Fruit fly (Drosophila melanogaster) whole organism, embryonic: Measurements from ENCODE around the gene CG7739.

Experiments
- Awh ChIP-seq: fragments of 200-800 bp; sonication (Bioruptor generic); IDR thresholded peaks from 2 replicates; pipeline ENCODE4, ENCODE4 v1.3.6; 2022; ENCODE audit warnings: missing biosample characterization, missing genetic modification characterization
- Bteb2 ChIP-seq: fragments of 200-800 bp; sonication (Bioruptor generic); optimal IDR thresholded peaks from 2 replicates; lab custom pipeline; 2016; ENCODE audit warnings: missing biosample characterization, missing genetic modification characterization
- CG10321 ChIP-seq: fragments of 200-800 bp; sonication (Bioruptor generic); IDR thresholded peaks from 2 replicates; pipeline ENCODE4 v1.3.6; 2022; ENCODE audit warnings: missing biosample characterization, missing genetic modification characterization
- CG10462 ChIP-seq: fragments of 200-800 bp; sonication (Bioruptor generic); optimal IDR thresholded peaks from 2 replicates; lab custom pipeline; 2016; ENCODE audit warnings: missing biosample characterization, missing genetic modification characterization
- CG10959 ChIP-seq: fragments of 200-800 bp; sonication (Bioruptor generic); IDR thresholded peaks from 2 replicates; pipeline ENCODE4 v1.3.6; 2022; ENCODE audit warnings: missing biosample characterization, missing genetic modification characterization
- CG11695 ChIP-seq: fragments of 200-800 bp; sonication (Bioruptor generic); IDR thresholded peaks from 3 replicates; pipeline ENCODE4 v1.3.6; 2022; ENCODE audit warnings: missing biosample characterization, missing genetic modification characterization
- CG12391 ChIP-seq: fragments of 200-800 bp; sonication (Bioruptor generic); optimal IDR thresholded peaks from 3 replicates; lab custom pipeline; 2018; ENCODE audit warnings: missing biosample characterization, mild to moderate bottlenecking, missing genetic modification characterization, moderate library complexity
- CG14441 ChIP-seq: fragments of 200-800 bp; sonication (Bioruptor generic); IDR thresholded peaks from 2 replicates; pipeline ENCODE4 v1.3.6; 2022; ENCODE audit warnings: missing biosample characterization, missing genetic modification characterization
- CG1647 ChIP-seq: fragments of 200-800 bp; sonication (Bioruptor generic); optimal IDR thresholded peaks from 3 replicates; lab custom pipeline; 2016; ENCODE audit warnings: missing biosample characterization, missing genetic modification characterization
- CG17359 ChIP-seq: fragments of 200-800 bp; sonication (Bioruptor generic); optimal IDR thresholded peaks from 3 replicates; lab custom pipeline; 2018; ENCODE audit warnings: missing biosample characterization, mild to moderate bottlenecking, missing genetic modification characterization, moderate library complexity
- CG17568 ChIP-seq: fragments of 200-800 bp; sonication (Bioruptor generic); optimal IDR thresholded peaks from 2 replicates; lab custom pipeline; 2018; ENCODE audit warnings: missing biosample characterization, mild to moderate bottlenecking, missing genetic modification characterization, moderate library complexity
- CG1792 ChIP-seq: fragments of 200-800 bp; sonication (Bioruptor generic); optimal IDR thresholded peaks from 2 replicates; lab custom pipeline; 2016; ENCODE audit warnings: missing biosample characterization, missing genetic modification characterization
- CG2199 ChIP-seq: fragments of 200-800 bp; sonication (Bioruptor generic); IDR thresholded peaks from 3 replicates; pipeline ENCODE4 v1.3.6; 2022; ENCODE audit warnings: missing biosample characterization, missing genetic modification characterization
- CG31365 ChIP-seq: fragments of 200-800 bp; sonication (Bioruptor generic); optimal IDR thresholded peaks from 2 replicates; lab custom pipeline; 2018; ENCODE audit warnings: missing biosample characterization, mild to moderate bottlenecking, missing genetic modification characterization
- CG31441 ChIP-seq: fragments of 200-800 bp; sonication (Bioruptor generic); IDR thresholded peaks from 2 replicates; pipeline ENCODE4 v1.3.6; 2022; ENCODE audit warnings: missing biosample characterization, missing genetic modification characterization
- CG42726 ChIP-seq: fragments of 200-800 bp; sonication (Bioruptor generic); IDR thresholded peaks from 2 replicates; pipeline ENCODE4 v1.3.6; 2022; ENCODE audit warnings: missing biosample characterization, missing genetic modification characterization; ENCODE audit not compliant: partially characterized antibody
- CG43689 ChIP-seq: fragments of 200-800 bp; sonication (Bioruptor generic); IDR thresholded peaks from 2 replicates; pipeline ENCODE4 v1.3.6; 2022; ENCODE audit warnings: missing biosample characterization, missing genetic modification characterization
- CG4424 ChIP-seq: fragments of 200-800 bp; sonication (Bioruptor generic); optimal IDR thresholded peaks from 3 replicates; lab custom pipeline; 2016; ENCODE audit warnings: missing biosample characterization, missing genetic modification characterization
- CG4617 ChIP-seq: fragments of 200-800 bp; sonication (Bioruptor generic); optimal IDR thresholded peaks from 3 replicates; lab custom pipeline; 2016; ENCODE audit warnings: missing biosample characterization, missing genetic modification characterization, borderline replicate concordance
- CG4820 ChIP-seq: fragments of 200-800 bp; sonication (Bioruptor generic); optimal IDR thresholded peaks from 3 replicates; lab custom pipeline; 2016; ENCODE audit warnings: missing biosample characterization, missing genetic modification characterization
- CG4854 ChIP-seq: fragments of 200-800 bp; sonication (Bioruptor generic); optimal IDR thresholded peaks from 2 replicates; lab custom pipeline; 2016; ENCODE audit warnings: missing biosample characterization, missing genetic modification characterization, inconsistent platforms
- CG6654 ChIP-seq: fragments of 200-800 bp; sonication (Bioruptor generic); optimal IDR thresholded peaks from 2 replicates; lab custom pipeline; 2017; ENCODE audit warnings: missing biosample characterization, mild to moderate bottlenecking, missing genetic modification characterization
- CG6854 ChIP-seq: fragments of 200-800 bp; sonication (Bioruptor generic); optimal IDR thresholded peaks from 3 replicates; lab custom pipeline; 2017; ENCODE audit warnings: missing biosample characterization, mild to moderate bottlenecking, missing genetic modification characterization
- CG8089 ChIP-seq: fragments of 200-800 bp; sonication (Bioruptor generic); optimal IDR thresholded peaks from 3 replicates; lab custom pipeline; 2016; ENCODE audit warnings: missing biosample characterization, missing genetic modification characterization
- CG9727 ChIP-seq: fragments of 200-800 bp; sonication (Bioruptor generic); optimal IDR thresholded peaks from 3 replicates; lab custom pipeline; 2017; ENCODE audit warnings: missing biosample characterization, mild to moderate bottlenecking, missing genetic modification characterization
- CG9797 ChIP-seq: fragments of 200-800 bp; sonication (Bioruptor generic); optimal IDR thresholded peaks from 3 replicates; lab custom pipeline; 2018; ENCODE audit warnings: missing biosample characterization, mild to moderate bottlenecking, missing genetic modification characterization
- D19A ChIP-seq: fragments of 200-800 bp; optimal IDR thresholded peaks from 3 replicates; lab custom pipeline; 2019; ENCODE audit warnings: missing biosample characterization, mild to moderate bottlenecking, missing genetic modification characterization, moderate library complexity
- Doc2 ChIP-seq: fragments of 200-800 bp; sonication (Bioruptor generic); IDR thresholded peaks from 2 replicates; pipeline ENCODE4 v1.3.6; 2022; ENCODE audit warnings: missing biosample characterization, missing genetic modification characterization
- Hey ChIP-seq: fragments of 200-800 bp; sonication (Bioruptor generic); optimal IDR thresholded peaks from 3 replicates; lab custom pipeline; 2018; ENCODE audit warnings: missing biosample characterization, mild to moderate bottlenecking, missing genetic modification characterization
- Lim3 ChIP-seq: fragments of 200-800 bp; sonication (Bioruptor generic); IDR thresholded peaks from 2 replicates; pipeline ENCODE4 v1.3.6; 2022; ENCODE audit warnings: missing biosample characterization, missing genetic modification characterization
- Optix ChIP-seq: fragments of 200-800 bp; sonication (Bioruptor generic); IDR thresholded peaks from 3 replicates; pipeline ENCODE4 v1.3.6; 2022; ENCODE audit warnings: missing biosample characterization, missing genetic modification characterization
- Scr ChIP-seq: fragments of 200-800 bp; sonication (Bioruptor generic); IDR thresholded peaks from 2 replicates; pipeline ENCODE4 v1.3.6; 2022; ENCODE audit warnings: missing biosample characterization, missing genetic modification characterization; ENCODE audit not compliant: partially characterized antibody
- Sry-δ ChIP-seq: fragments of 200-800 bp; sonication (Bioruptor generic); optimal IDR thresholded peaks from 2 replicates; lab custom pipeline; 2016; ENCODE audit warnings: missing biosample characterization, missing genetic modification characterization
- ac ChIP-seq: fragments of 200-800 bp; sonication (Bioruptor generic); optimal IDR thresholded peaks from 3 replicates; lab custom pipeline; 2017; ENCODE audit warnings: missing biosample characterization, mild to moderate bottlenecking, missing genetic modification characterization
- ap ChIP-seq: fragments of 200-800 bp; sonication (Bioruptor generic); IDR thresholded peaks from 2 replicates; pipeline ENCODE4 v1.3.6; 2022; ENCODE audit warnings: missing biosample characterization, missing genetic modification characterization
- ase ChIP-seq: fragments of 200-800 bp; sonication (Bioruptor generic); IDR thresholded peaks from 3 replicates; pipeline ENCODE4 v1.3.6; 2022; ENCODE audit warnings: missing biosample characterization, missing genetic modification characterization
- bsh ChIP-seq, 2 experiments: fragments of 200-800 bp; sonication (Bioruptor generic); optimal IDR thresholded peaks; 2 replicates each; lab custom pipeline; 2017 to 2018; ENCODE audit warnings: mild to moderate bottlenecking in 2 of 2, missing biosample characterization in 2 of 2, missing genetic modification characterization in 2 of 2, moderate library complexity in 1 of 2
- chm ChIP-seq: fragments of 200-800 bp; sonication (Bioruptor generic); IDR thresholded peaks from 2 replicates; pipeline ENCODE4 v1.3.6; 2022; ENCODE audit warnings: missing biosample characterization, missing genetic modification characterization
- dysf ChIP-seq: fragments of 200-800 bp; sonication (Bioruptor generic); IDR thresholded peaks from 3 replicates; pipeline ENCODE4 v1.3.6; 2022; ENCODE audit warnings: missing biosample characterization, missing genetic modification characterization
- ewg ChIP-seq: fragments of 200-800 bp; sonication (Bioruptor generic); optimal IDR thresholded peaks from 3 replicates; lab custom pipeline; 2017; ENCODE audit warnings: mild to moderate bottlenecking, missing biosample characterization, missing genetic modification reagents, missing genetic modification characterization
- grn ChIP-seq: fragments of 200-800 bp; sonication (Bioruptor generic); optimal IDR thresholded peaks from 3 replicates; lab custom pipeline; 2017; ENCODE audit warnings: missing biosample characterization, missing genetic modification characterization
- her ChIP-seq: fragments of 200-800 bp; sonication (Bioruptor generic); optimal IDR thresholded peaks from 2 replicates; lab custom pipeline; 2016; ENCODE audit warnings: missing biosample characterization, missing genetic modification characterization
- knrl ChIP-seq: fragments of 200-800 bp; sonication (Bioruptor generic); IDR thresholded peaks from 3 replicates; pipeline ENCODE4 v1.3.6; 2022; ENCODE audit warnings: missing biosample characterization, missing genetic modification characterization; ENCODE audit not compliant: partially characterized antibody
- odd ChIP-seq: fragments of 200-800 bp; sonication (Bioruptor generic); optimal IDR thresholded peaks from 2 replicates; lab custom pipeline; 2017; ENCODE audit warnings: missing biosample characterization, mild to moderate bottlenecking, missing genetic modification characterization
- pros ChIP-seq: fragments of 200-800 bp; sonication (Bioruptor generic); optimal IDR thresholded peaks from 3 replicates; lab custom pipeline; 2019; ENCODE audit warnings: missing biosample characterization, mild to moderate bottlenecking, missing genetic modification characterization, moderate library complexity
- seq ChIP-seq: fragments of 200-800 bp; sonication (Bioruptor generic); IDR thresholded peaks from 2 replicates; pipeline ENCODE4 v1.3.6; 2022; ENCODE audit warnings: missing biosample characterization, missing genetic modification characterization
- zen ChIP-seq: fragments of 200-800 bp; sonication (Bioruptor generic); optimal IDR thresholded peaks from 3 replicates; lab custom pipeline; 2018; ENCODE audit warnings: missing biosample characterization, mild to moderate bottlenecking, missing genetic modification characterization, moderate library complexity
- zen2 ChIP-seq: fragments of 200-800 bp; sonication (Bioruptor generic); IDR thresholded peaks from 3 replicates; pipeline ENCODE4 v1.3.6; 2022; ENCODE audit warnings: missing biosample characterization, missing genetic modification characterization; ENCODE audit not compliant: partially characterized antibody

Gene CG7739

DNA sequence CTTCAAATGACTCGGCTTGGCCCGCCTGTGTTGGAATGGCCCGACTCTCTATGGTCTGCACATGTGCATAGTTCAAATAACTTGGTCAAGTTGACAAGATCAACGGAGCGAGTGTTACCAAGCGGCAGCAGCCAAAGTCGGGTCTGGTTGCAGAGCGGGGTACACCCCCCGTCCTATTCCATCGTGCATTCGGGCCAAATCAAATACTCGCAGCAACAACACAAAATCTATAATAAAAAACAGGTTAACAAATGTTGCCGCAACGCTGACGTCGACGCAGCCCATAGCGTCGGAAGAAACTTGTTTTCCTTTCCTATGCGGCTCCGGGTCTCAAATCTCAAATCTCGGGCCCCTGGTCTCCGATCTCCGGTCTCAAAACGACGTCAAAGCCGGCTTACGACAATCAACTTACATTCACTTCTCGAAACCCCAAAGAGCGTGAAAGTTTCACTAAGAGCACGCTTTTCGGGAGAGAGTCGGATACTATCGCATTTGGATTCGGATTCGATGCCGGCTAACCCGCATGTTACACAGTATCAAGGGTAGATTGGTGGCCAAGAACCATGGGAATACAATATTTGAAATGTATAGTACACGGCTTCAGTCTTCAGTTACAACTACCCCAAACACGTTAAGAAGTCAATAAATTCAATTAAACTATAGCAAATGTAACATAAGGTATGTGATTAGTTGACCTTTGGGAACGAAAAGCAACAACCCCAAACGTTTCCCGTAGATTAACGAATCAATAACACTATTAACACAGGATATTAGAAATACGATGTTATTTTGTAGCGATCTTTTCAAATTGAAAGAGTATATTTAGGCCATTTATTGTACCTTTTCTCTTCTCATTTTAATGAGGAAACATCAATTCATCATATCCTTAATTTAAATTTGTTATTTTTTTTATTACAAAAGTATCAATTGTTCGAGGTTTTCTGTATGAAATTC is 28.3 kb downstream of the CG7739 start:
- TF ChIP-seq CG42726 (GFP tag; lab: Robert Waterston, UW) = no peak
- TF ChIP-seq CG6654 (GFP tag; lab: Kevin White, UChicago) = peak; percentile 30
- no peak; the same call in 1 of the 2 replicates for TF ChIP-seq Awh (GFP tag; lab: Robert Waterston, UW)
- TF ChIP-seq ap (GFP tag; lab: Robert Waterston, UW) = 0 out of 2 replicates have a peak, but pooled peaks have one; percentile 7
- peak; percentile 53 for TF ChIP-seq CG4424 (GFP tag; lab: Kevin White, UChicago)
- peak; percentile 61; the same call in 1 of the 2 replicates for TF ChIP-seq CG14441 (GFP tag; lab: Robert Waterston, UW)
- TF ChIP-seq CG6854 (GFP tag; lab: Kevin White, UChicago) = peak; percentile 27
- TF ChIP-seq zen2 (GFP tag; lab: Robert Waterston, UW) = no peak
- TF ChIP-seq Lim3 = no peak
- TF ChIP-seq seq (GFP tag; lab: Robert Waterston, UW) = 0 out of 2 replicates have a peak, but pooled peaks have one; percentile 16
- no peak for TF ChIP-seq CG10959 (GFP tag; lab: Robert Waterston, UW)
- TF ChIP-seq CG11695 (GFP tag; lab: Robert Waterston, UW) = peak; percentile 17; the same call in 1 of the 3 replicates
- no peak for TF ChIP-seq CG10321 (GFP tag; lab: Robert Waterston, UW)
- no peak for TF ChIP-seq Optix (GFP tag; lab: Robert Waterston, UW)
- TF ChIP-seq CG1792 (GFP tag; lab: Kevin White, UChicago) = peak; percentile 13
- TF ChIP-seq zen (tag; lab: Kevin White, UChicago) = peak; percentile 20
- peak; percentile 18 for TF ChIP-seq pros (GFP tag; lab: Kevin White, UChicago)
- TF ChIP-seq dysf = 0 out of 3 replicates have a peak, but pooled peaks have one; percentile 37
- peak; percentile 39 for TF ChIP-seq D19A (tag; lab: Kevin White, UChicago)
- no peak for TF ChIP-seq grn (GFP tag; lab: Kevin White, UChicago)
- no peak for TF ChIP-seq ac (GFP tag; lab: Kevin White, UChicago)
- no peak for TF ChIP-seq Sry-δ
- TF ChIP-seq Doc2 (GFP tag; lab: Robert Waterston, UW) = no peak
- no peak for TF ChIP-seq knrl (GFP tag; lab: Robert Waterston, UW)
- TF ChIP-seq CG8089 (GFP tag; lab: Kevin White, UChicago) = peak; percentile 2
- TF ChIP-seq chm (GFP tag; lab: Robert Waterston, UW) = no peak
- peak; percentile 40 for TF ChIP-seq CG1647
- TF ChIP-seq CG4617 (GFP tag; lab: Kevin White, UChicago) = peak; percentile 5
- TF ChIP-seq CG31365 (tag; lab: Kevin White, UChicago) = no peak
- TF ChIP-seq CG4820 (GFP tag; lab: Kevin White, UChicago) = peak; percentile 40
- peak; percentile 80 for TF ChIP-seq CG9727 (GFP tag; lab: Kevin White, UChicago)
- no peak for TF ChIP-seq CG4854
- no peak for TF ChIP-seq CG43689 (GFP tag; lab: Robert Waterston, UW)
- TF ChIP-seq Hey (tag; lab: Kevin White, UChicago) = no peak
- peak; percentile 10; the same call in 1 of the 3 replicates for TF ChIP-seq CG2199 (GFP tag; lab: Robert Waterston, UW)
- no peak for TF ChIP-seq CG9797 (GFP tag; lab: Kevin White, UChicago)
- TF ChIP-seq Bteb2 (GFP tag; lab: Kevin White, UChicago) = peak; percentile 51
- peak; percentile 69 for TF ChIP-seq CG12391 (tag; lab: Kevin White, UChicago)
- no peak for TF ChIP-seq Scr (GFP tag; lab: Robert Waterston, UW)
- no peak for TF ChIP-seq ase (GFP tag; lab: Robert Waterston, UW)
- peak; percentile 67 for TF ChIP-seq odd (GFP tag; lab: Kevin White, UChicago)
- peak; percentile 49 for TF ChIP-seq CG10462 (GFP tag; lab: Kevin White, UChicago)
- TF ChIP-seq CG17359 (tag; lab: Kevin White, UChicago) = peak; percentile 46
- TF ChIP-seq ewg (GFP tag; lab: Kevin White, UChicago) = peak; percentile 50
- TF ChIP-seq CG17568 (GFP tag; lab: Kevin White, UChicago) = no peak
- peak; percentile 59; the same call in 1 of the 2 replicates for TF ChIP-seq CG31441 (GFP tag; lab: Robert Waterston, UW)
- no peak for TF ChIP-seq her (GFP tag; lab: Kevin White, UChicago)
- TF ChIP-seq bsh (GFP tag; optimal IDR thresholded peaks at IDR 0.05; lab: Kevin White, UChicago) = peak; percentile 17 to 40
